Fruit fly (Drosophila melanogaster) whole organism, embryonic: Measurements from ENCODE around the gene Rbbp5.

Experiments
- Antp ChIP-seq: fragments of 200-800 bp; sonication (Bioruptor generic); optimal IDR thresholded peaks from 3 replicates; lab custom pipeline; 2016; ENCODE audit warnings: missing biosample characterization, missing genetic modification characterization
- Bteb2 ChIP-seq: fragments of 200-800 bp; sonication (Bioruptor generic); optimal IDR thresholded peaks from 2 replicates; lab custom pipeline; 2016; ENCODE audit warnings: missing biosample characterization, missing genetic modification characterization
- CG1024 ChIP-seq: fragments of 200-800 bp; sonication (Bioruptor generic); IDR thresholded peaks from 2 replicates; pipeline ENCODE4 v1.3.6; 2022; ENCODE audit warnings: missing biosample characterization, missing genetic modification characterization
- CG11456 ChIP-seq: fragments of 200-800 bp; sonication (Bioruptor generic); IDR thresholded peaks from 3 replicates; pipeline ENCODE4 v1.3.6; 2022; ENCODE audit warnings: missing biosample characterization, missing genetic modification characterization
- CG11504 ChIP-seq: fragments of 200-800 bp; sonication (Bioruptor generic); optimal IDR thresholded peaks from 3 replicates; lab custom pipeline; 2019; ENCODE audit warnings: missing biosample characterization, mild to moderate bottlenecking, missing genetic modification characterization, moderate library complexity
- CG12155 ChIP-seq: fragments of 200-800 bp; sonication (Bioruptor generic); optimal IDR thresholded peaks from 3 replicates; lab custom pipeline; 2016; ENCODE audit warnings: missing biosample characterization, missing genetic modification characterization
- CG12236 ChIP-seq: fragments of 200-800 bp; sonication (Bioruptor generic); optimal IDR thresholded peaks from 2 replicates; lab custom pipeline; 2016; ENCODE audit warnings: missing biosample characterization, missing genetic modification characterization
- CG13424 ChIP-seq: fragments of 200-800 bp; sonication (Bioruptor generic); optimal IDR thresholded peaks from 2 replicates; lab custom pipeline; 2019; ENCODE audit warnings: missing biosample characterization, mild to moderate bottlenecking, missing genetic modification characterization, moderate library complexity
- CG15269 ChIP-seq: fragments of 200-800 bp; sonication (Bioruptor generic); optimal IDR thresholded peaks from 2 replicates; lab custom pipeline; 2018; ENCODE audit warnings: missing biosample characterization, mild to moderate bottlenecking, missing genetic modification characterization, moderate library complexity
- CG15479 ChIP-seq: fragments of 200-800 bp; sonication (Bioruptor generic); optimal IDR thresholded peaks from 3 replicates; lab custom pipeline; 2019; ENCODE audit warnings: missing biosample characterization, mild to moderate bottlenecking, missing genetic modification characterization, moderate library complexity
- CG18599 ChIP-seq: fragments of 200-800 bp; sonication (Bioruptor generic); optimal IDR thresholded peaks from 3 replicates; lab custom pipeline; 2017; ENCODE audit warnings: missing biosample characterization, missing genetic modification characterization, mild to moderate bottlenecking, moderate library complexity, missing genetic modification reagents
- CG2120 ChIP-seq: fragments of 200-800 bp; sonication (Bioruptor generic); optimal IDR thresholded peaks from 3 replicates; lab custom pipeline; 2016; ENCODE audit warnings: missing biosample characterization, missing genetic modification characterization
- CG30403 ChIP-seq: fragments of 200-800 bp; sonication (Bioruptor generic); optimal IDR thresholded peaks from 3 replicates; lab custom pipeline; 2016; ENCODE audit warnings: missing biosample characterization, missing genetic modification characterization
- CG34422 ChIP-seq: fragments of 200-800 bp; sonication (Bioruptor generic); IDR thresholded peaks from 3 replicates; pipeline ENCODE4 v1.3.6; 2022; ENCODE audit warnings: missing biosample characterization, missing genetic modification characterization
- CG43689 ChIP-seq: fragments of 200-800 bp; sonication (Bioruptor generic); IDR thresholded peaks from 2 replicates; pipeline ENCODE4 v1.3.6; 2022; ENCODE audit warnings: missing biosample characterization, missing genetic modification characterization
- CG7839 ChIP-seq: fragments of 200-800 bp; sonication (Bioruptor generic); optimal IDR thresholded peaks from 3 replicates; lab custom pipeline; 2018; ENCODE audit warnings: missing biosample characterization, mild to moderate bottlenecking, missing genetic modification characterization, moderate library complexity
- CG9215 ChIP-seq: fragments of 200-800 bp; sonication (Bioruptor generic); IDR thresholded peaks from 2 replicates; pipeline ENCODE4 v1.3.6; 2022; ENCODE audit warnings: missing biosample characterization, missing genetic modification characterization
- CG9609 ChIP-seq: fragments of 200-800 bp; sonication (Bioruptor generic); optimal IDR thresholded peaks from 3 replicates; lab custom pipeline; 2016; ENCODE audit warnings: missing biosample characterization, missing genetic modification characterization
- CHES-1-like ChIP-seq: fragments of 200-800 bp; sonication (Bioruptor generic); optimal IDR thresholded peaks from 2 replicates; lab custom pipeline; 2016; ENCODE audit warnings: missing biosample characterization, missing genetic modification characterization
- D19B ChIP-seq: fragments of 200-800 bp; sonication (Bioruptor generic); optimal IDR thresholded peaks from 2 replicates; lab custom pipeline; 2017; ENCODE audit warnings: missing biosample characterization, mild to moderate bottlenecking, missing genetic modification characterization
- Dbx ChIP-seq: fragments of 200-800 bp; sonication (Bioruptor generic); IDR thresholded peaks from 3 replicates; pipeline ENCODE4 v1.3.6; 2022; ENCODE audit warnings: missing biosample characterization, missing genetic modification characterization
- HHEX ChIP-seq: fragments of 200-800 bp; sonication (Bioruptor generic); optimal IDR thresholded peaks from 3 replicates; lab custom pipeline; 2017; ENCODE audit warnings: missing biosample characterization, mild to moderate bottlenecking, missing genetic modification characterization, missing genetic modification reagents
- Hsf ChIP-seq: fragments of 200-800 bp; sonication (Bioruptor generic); optimal IDR thresholded peaks from 3 replicates; lab custom pipeline; 2016; ENCODE audit warnings: missing biosample characterization, missing genetic modification characterization
- Max ChIP-seq: fragments of 200-800 bp; sonication (Bioruptor generic); optimal IDR thresholded peaks from 2 replicates; lab custom pipeline; 2016; ENCODE audit warnings: missing biosample characterization, mild to moderate bottlenecking, missing genetic modification characterization
- Meics ChIP-seq: fragments of 200-800 bp; sonication (Bioruptor generic); optimal IDR thresholded peaks from 2 replicates; lab custom pipeline; 2017; ENCODE audit warnings: missing biosample characterization, mild to moderate bottlenecking, missing genetic modification characterization
- Mes4 ChIP-seq: fragments of 200-800 bp; sonication (Bioruptor generic); optimal IDR thresholded peaks from 2 replicates; lab custom pipeline; 2016; ENCODE audit warnings: missing biosample characterization, missing genetic modification characterization
- NC2α ChIP-seq: fragments of 200-800 bp; sonication (Bioruptor generic); optimal IDR thresholded peaks from 2 replicates; lab custom pipeline; 2016; ENCODE audit warnings: missing biosample characterization, missing genetic modification characterization
- NC2β ChIP-seq: fragments of 200-800 bp; sonication (Bioruptor generic); optimal IDR thresholded peaks from 2 replicates; lab custom pipeline; 2016; ENCODE audit warnings: missing biosample characterization, missing genetic modification characterization
- NfI ChIP-seq: fragments of 200-800 bp; sonication (Bioruptor generic); optimal IDR thresholded peaks from 3 replicates; lab custom pipeline; 2018; ENCODE audit warnings: missing biosample characterization, mild to moderate bottlenecking, missing genetic modification characterization, moderate library complexity
- PHDP ChIP-seq: fragments of 200-800 bp; sonication (Bioruptor generic); optimal IDR thresholded peaks from 3 replicates; lab custom pipeline; 2018; ENCODE audit warnings: missing biosample characterization, mild to moderate bottlenecking, missing genetic modification characterization, moderate library complexity
- Poxn ChIP-seq: fragments of 200-800 bp; sonication (Bioruptor generic); IDR thresholded peaks from 2 replicates; pipeline ENCODE4 v1.3.6; 2022; ENCODE audit warnings: missing biosample characterization, missing genetic modification characterization
- Rx ChIP-seq: fragments of 200-800 bp; sonication (Bioruptor generic); IDR thresholded peaks from 2 replicates; pipeline ENCODE4 v1.3.6; 2022; ENCODE audit warnings: missing biosample characterization, missing genetic modification characterization
- Side ChIP-seq: fragments of 200-800 bp; sonication (Bioruptor generic); optimal IDR thresholded peaks from 2 replicates; lab custom pipeline; 2016; ENCODE audit warnings: missing biosample characterization, missing genetic modification characterization
- Taf1 ChIP-seq: fragments of 200-800 bp; sonication (Bioruptor generic); IDR thresholded peaks from 2 replicates; pipeline ENCODE4 v1.3.6; 2022; ENCODE audit warnings: missing biosample characterization, missing genetic modification characterization
- Xrp1 ChIP-seq: fragments of 200-800 bp; sonication (Bioruptor generic); IDR thresholded peaks from 2 replicates; pipeline ENCODE4 v1.3.6; 2022; ENCODE audit warnings: missing biosample characterization, missing genetic modification characterization
- bab2 ChIP-seq: fragments of 200-800 bp; sonication (Bioruptor generic); optimal IDR thresholded peaks from 2 replicates; lab custom pipeline; 2016; ENCODE audit warnings: missing biosample characterization, missing genetic modification characterization
- bsh ChIP-seq, 2 experiments: fragments of 200-800 bp; sonication (Bioruptor generic); optimal IDR thresholded peaks; 2 replicates each; lab custom pipeline; 2017 to 2018; ENCODE audit warnings: mild to moderate bottlenecking in 2 of 2, missing biosample characterization in 2 of 2, missing genetic modification characterization in 2 of 2, moderate library complexity in 1 of 2
- cad ChIP-seq: fragments of >200 bp; optimal IDR thresholded peaks from 2 replicates; lab custom pipeline; 2017; ENCODE audit warnings: missing biosample characterization, missing genetic modification characterization
- caup ChIP-seq: fragments of 200-800 bp; sonication (Bioruptor generic); optimal IDR thresholded peaks from 3 replicates; lab custom pipeline; 2017; ENCODE audit warnings: missing biosample characterization, mild to moderate bottlenecking, missing genetic modification characterization, moderate library complexity; ENCODE audit not compliant: severe bottlenecking
- chn ChIP-seq: fragments of 200-800 bp; sonication (Bioruptor generic); optimal IDR thresholded peaks from 2 replicates; lab custom pipeline; 2016; ENCODE audit warnings: missing biosample characterization, missing genetic modification characterization
- fd3F ChIP-seq: fragments of 200-800 bp; sonication (Bioruptor generic); optimal IDR thresholded peaks from 2 replicates; lab custom pipeline; 2018; ENCODE audit warnings: missing biosample characterization, mild to moderate bottlenecking, missing genetic modification characterization, moderate library complexity
- grau ChIP-seq: fragments of 200-800 bp; optimal IDR thresholded peaks from 3 replicates; lab custom pipeline; 2019; ENCODE audit warnings: missing biosample characterization, mild to moderate bottlenecking, missing genetic modification characterization, moderate library complexity
- hkb ChIP-seq, 2 experiments: fragments of 200-800 bp in 1 of 2; fragments of >200 bp in 1 of 2; sonication (Bioruptor generic) in 1 of 2; IDR thresholded peaks in 1 of 2; optimal IDR thresholded peaks in 1 of 2; 2 replicates each; pipeline versions ENCODE4 v1.3.6 to Lab custom; 2017 to 2022; ENCODE audit warnings: missing biosample characterization in 1 of 2, missing genetic modification characterization in 1 of 2
- lab ChIP-seq: fragments of 200-800 bp; sonication (Bioruptor generic); optimal IDR thresholded peaks from 3 replicates; lab custom pipeline; 2017; ENCODE audit warnings: missing biosample characterization, missing genetic modification characterization, mild to moderate bottlenecking, moderate library complexity, missing genetic modification reagents
- nmo ChIP-seq: fragments of 200-800 bp; sonication (Bioruptor generic); optimal IDR thresholded peaks from 2 replicates; lab custom pipeline; 2018; ENCODE audit warnings: missing biosample characterization, mild to moderate bottlenecking, missing genetic modification characterization, moderate library complexity
- org-1 ChIP-seq: fragments of 200-800 bp; sonication (Bioruptor generic); optimal IDR thresholded peaks from 2 replicates; lab custom pipeline; 2017; ENCODE audit warnings: missing biosample characterization, missing genetic modification characterization
- pho ChIP-seq: fragments of 200-800 bp; sonication (Bioruptor generic); optimal IDR thresholded peaks from 2 replicates; lab custom pipeline; 2016; ENCODE audit warnings: missing biosample characterization, missing genetic modification characterization
- sd ChIP-seq: fragments of 200-800 bp; sonication (Bioruptor generic); optimal IDR thresholded peaks from 3 replicates; lab custom pipeline; 2018; ENCODE audit warnings: missing biosample characterization, mild to moderate bottlenecking, missing genetic modification characterization, moderate library complexity
- unpg ChIP-seq: fragments of 200-800 bp; sonication (Bioruptor generic); optimal IDR thresholded peaks from 3 replicates; lab custom pipeline; 2018; ENCODE audit warnings: missing biosample characterization, mild to moderate bottlenecking, missing genetic modification characterization, moderate library complexity
- wdn ChIP-seq: fragments of 200-800 bp; sonication (Bioruptor generic); IDR thresholded peaks from 2 replicates; pipeline ENCODE4 v1.3.6; 2022; ENCODE audit warnings: missing biosample characterization, missing genetic modification characterization

Rbbp5 gene

dm6 chr3L:20388983-20389382 is 41.2 kb upstream of the Rbbp5 start (continued):
- TF ChIP-seq Hsf (GFP tag; lab: Kevin White, UChicago) (peak; percentile 33), CG15269 (tag; lab: Kevin White, UChicago) (peak; percentile 59), Side (peak; percentile 11), CG11456 (peak; percentile 60; the same call in 1 of the 3 replicates), Taf1 (GFP tag; lab: Robert Waterston, UW) (no peak), CG1024 (GFP tag; lab: Robert Waterston, UW) (peak; percentile 3; the same call in 1 of the 2 replicates), CG2120 (GFP tag; lab: Kevin White, UChicago) (peak; percentile 76), pho (peak; percentile 28), Mes4 (GFP tag; lab: Kevin White, UChicago) (no peak), caup (peak; percentile 50), Bteb2 (peak; percentile 1), CG34422 (GFP tag; lab: Robert Waterston, UW) (peak; percentile 57; the same call in 1 of the 3 replicates), Antp (GFP tag; lab: Kevin White, UChicago) (peak; percentile 59), lab (GFP tag; lab: Kevin White, UChicago) (peak; percentile 67), CG9609 (GFP tag; lab: Kevin White, UChicago) (peak; percentile 36), Rx (0 out of 2 replicates have a peak, but pooled peaks have one; percentile 21), cad (GFP tag; lab: Kevin White, UChicago) (no peak), CG11504 (tag; lab: Kevin White, UChicago) (peak; percentile 43), wdn (GFP tag; lab: Robert Waterston, UW) (peak; percentile 54; the same call in 1 of the 2 replicates), Max (GFP tag; lab: Kevin White, UChicago) (peak; percentile 24), CG13424 (tag; lab: Kevin White, UChicago) (peak; percentile 29), CG15479 (peak; percentile 26), D19B (GFP tag; lab: Kevin White, UChicago) (no peak), Poxn (GFP tag; lab: Robert Waterston, UW) (no peak), PHDP (tag; lab: Kevin White, UChicago) (peak; percentile 47), grau (tag; lab: Kevin White, UChicago) (peak; percentile 37), sd (peak; percentile 72), hkb (optimal IDR thresholded peaks at IDR 0.05; lab: Kevin White, UChicago) (no peak), hkb (GFP tag; IDR thresholded peaks at IDR 0.05; lab: Robert Waterston, UW) (0 out of 2 replicates have a peak, but pooled peaks have one; percentile 29), CG12155 (peak; percentile 1), chn (GFP tag; lab: Kevin White, UChicago) (peak; percentile 18), Meics (GFP tag; lab: Kevin White, UChicago) (peak; percentile 46), CG9215 (no peak), org-1 (GFP tag; lab: Kevin White, UChicago) (peak; percentile 36), nmo (peak; percentile 0), unpg (GFP tag; lab: Kevin White, UChicago) (peak; percentile 48), NfI (peak; percentile 44), Xrp1 (GFP tag; lab: Robert Waterston, UW) (peak; percentile 57), Dbx (GFP tag; lab: Robert Waterston, UW) (0 out of 3 replicates have a peak, but pooled peaks have one; percentile 18), CG7839 (tag; lab: Kevin White, UChicago) (peak; percentile 53), NC2α (GFP tag; lab: Kevin White, UChicago) (no peak), bsh (GFP tag; optimal IDR thresholded peaks at IDR 0.05; lab: Kevin White, UChicago) (peak in 1 of 2 experiments; percentile 0), CG18599 (GFP tag; lab: Kevin White, UChicago) (peak; percentile 61), HHEX (peak; percentile 35), bab2 (GFP tag; lab: Kevin White, UChicago) (peak; percentile 29), NC2β (GFP tag; lab: Kevin White, UChicago) (peak; percentile 6), CG43689 (GFP tag; lab: Robert Waterston, UW) (peak; percentile 24; the same call in 1 of the 2 replicates), CG30403 (GFP tag; lab: Kevin White, UChicago) (peak; percentile 31), CG12236 (GFP tag; lab: Kevin White, UChicago) (peak; percentile 16), CHES-1-like (peak; percentile 36), fd3F (peak; percentile 28)
